Worm (Caenorhabditis elegans) whole organism, mixed stage, embryonic: ENCODE data around the gene srw-145.

ENCODE experiments used
- M03D4.4 ChIP-seq: sonication (generic microtip); optimal IDR thresholded peaks from 2 replicates; lab custom pipeline; 2017; ENCODE audit warnings: mild to moderate bottlenecking, missing genetic modification characterization, missing compliant biosample characterization
- bed-3 ChIP-seq: fragments of 200-800 bp; sonication (Bioruptor generic); optimal IDR thresholded peaks from 3 replicates; lab custom pipeline; 2018; ENCODE audit warnings: mild to moderate bottlenecking, missing genetic modification characterization, moderate library complexity, missing compliant biosample characterization
- ceh-39 ChIP-seq: fragments of 150-350 bp; optimal IDR thresholded peaks from 2 replicates; lab custom pipeline; 2014; ENCODE audit warnings: missing biosample characterization, missing genetic modification characterization
- ceh-43 ChIP-seq: fragments of 200-800 bp; sonication (Bioruptor generic); optimal IDR thresholded peaks from 2 replicates; lab custom pipeline; 2018; ENCODE audit warnings: mild to moderate bottlenecking, missing genetic modification characterization, moderate library complexity, missing compliant biosample characterization
- ces-1 ChIP-seq: fragments of 150-350 bp; optimal IDR thresholded peaks from 2 replicates; lab custom pipeline; 2014; ENCODE audit warnings: missing biosample characterization, missing genetic modification reagents, missing genetic modification characterization
- cnd-1 ChIP-seq: fragments of 200-800 bp; sonication (Bioruptor generic); optimal IDR thresholded peaks from 2 replicates; lab custom pipeline; 2018; ENCODE audit warnings: mild to moderate bottlenecking, missing genetic modification characterization, missing compliant biosample characterization
- drap-1 ChIP-seq: fragments of 200-800 bp; sonication (Bioruptor generic); optimal IDR thresholded peaks from 3 replicates; lab custom pipeline; 2018; ENCODE audit warnings: mild to moderate bottlenecking, missing genetic modification characterization, missing compliant biosample characterization
- elt-1 ChIP-seq: sonication (generic microtip); optimal IDR thresholded peaks from 2 replicates; lab custom pipeline; 2017; ENCODE audit warnings: missing genetic modification characterization, mild to moderate bottlenecking, missing compliant biosample characterization, antibody characterized with exemption, moderate library complexity, borderline replicate concordance; ENCODE audit not compliant: insufficient read depth
- elt-3 ChIP-seq: fragments of 150-350 bp; optimal IDR thresholded peaks from 2 replicates; lab custom pipeline; 2014; ENCODE audit warnings: missing biosample characterization, missing genetic modification characterization
- flh-1 ChIP-seq: fragments of 200-800 bp; sonication (Bioruptor generic); optimal IDR thresholded peaks from 2 replicates; lab custom pipeline; 2018; ENCODE audit warnings: mild to moderate bottlenecking, missing genetic modification characterization, moderate library complexity, missing compliant biosample characterization
- ham-2 ChIP-seq: fragments of 200-800 bp; sonication (Bioruptor generic); optimal IDR thresholded peaks from 2 replicates; lab custom pipeline; 2018; ENCODE audit warnings: mild to moderate bottlenecking, missing genetic modification characterization, missing compliant biosample characterization
- hlh-1 ChIP-seq: fragments of 150-350 bp; optimal IDR thresholded peaks from 2 replicates; lab custom pipeline; 2014; ENCODE audit warnings: missing biosample characterization, missing genetic modification reagents, missing genetic modification characterization
- lin-13 ChIP-seq: fragments of 150-350 bp; optimal IDR thresholded peaks from 2 replicates; lab custom pipeline; 2014; ENCODE audit warnings: missing biosample characterization, missing genetic modification characterization
- lin-32 ChIP-seq: fragments of 200-800 bp; sonication (Bioruptor generic); optimal IDR thresholded peaks from 2 replicates; lab custom pipeline; 2018; ENCODE audit warnings: mild to moderate bottlenecking, missing genetic modification characterization, missing compliant biosample characterization
- lsy-2 ChIP-seq: fragments of 150-350 bp; optimal IDR thresholded peaks from 2 replicates; lab custom pipeline; 2014; ENCODE audit warnings: missing biosample characterization, missing genetic modification characterization
- mab-5 ChIP-seq: fragments of 150-350 bp; optimal IDR thresholded peaks from 2 replicates; lab custom pipeline; 2014; ENCODE audit warnings: missing biosample characterization, missing genetic modification characterization
- mep-1 ChIP-seq: fragments of 150-350 bp; optimal IDR thresholded peaks from 2 replicates; lab custom pipeline; 2017; ENCODE audit warnings: missing biosample characterization, missing genetic modification reagents, missing genetic modification characterization, inconsistent platforms
- mls-2 ChIP-seq: sonication (generic microtip); optimal IDR thresholded peaks from 2 replicates; lab custom pipeline; 2016; ENCODE audit warnings: mild to moderate bottlenecking, missing genetic modification characterization, moderate library complexity, missing compliant biosample characterization
- nhr-12 ChIP-seq: fragments of 150-350 bp; optimal IDR thresholded peaks from 2 replicates; lab custom pipeline; 2014; ENCODE audit warnings: missing biosample characterization, missing genetic modification characterization
- nhr-2 ChIP-seq: fragments of 150-350 bp; optimal IDR thresholded peaks from 2 replicates; lab custom pipeline; 2014; ENCODE audit warnings: missing biosample characterization, missing genetic modification characterization
- nhr-237 ChIP-seq: fragments of 150-350 bp; optimal IDR thresholded peaks from 2 replicates; lab custom pipeline; 2014; ENCODE audit warnings: missing biosample characterization, missing genetic modification characterization
- nhr-28 ChIP-seq: fragments of 150-350 bp; optimal IDR thresholded peaks from 2 replicates; lab custom pipeline; 2014; ENCODE audit warnings: missing biosample characterization, missing genetic modification characterization
- nhr-76 ChIP-seq: sonication (generic microtip); optimal IDR thresholded peaks from 2 replicates; lab custom pipeline; 2017; ENCODE audit warnings: missing biosample characterization, missing genetic modification characterization
- pha-4 ChIP-seq: fragments of 150-350 bp; optimal IDR thresholded peaks from 2 replicates; lab custom pipeline; 2018; ENCODE audit warnings: missing biosample characterization, missing genetic modification reagents, missing genetic modification characterization
- snpc-4 ChIP-seq: fragments of 150-350 bp; optimal IDR thresholded peaks from 2 replicates; lab custom pipeline; 2014; ENCODE audit warnings: missing biosample characterization, missing genetic modification characterization
- sptf-1 ChIP-seq: sonication (generic microtip); optimal IDR thresholded peaks from 2 replicates; lab custom pipeline; 2017; ENCODE audit warnings: mild to moderate bottlenecking, missing genetic modification characterization, moderate library complexity, missing compliant biosample characterization
- unc-120 ChIP-seq: sonication (generic microtip); optimal IDR thresholded peaks from 2 replicates; lab custom pipeline; 2017; ENCODE audit warnings: missing genetic modification characterization, missing compliant biosample characterization; ENCODE audit not compliant: poor library complexity, severe bottlenecking
- unc-39 ChIP-seq: fragments of 150-350 bp; optimal IDR thresholded peaks from 2 replicates; lab custom pipeline; 2014; ENCODE audit warnings: missing biosample characterization, missing genetic modification characterization
- unc-62 ChIP-seq: fragments of 150-350 bp; optimal IDR thresholded peaks from 2 replicates; lab custom pipeline; 2014; ENCODE audit warnings: missing biosample characterization, missing genetic modification reagents, missing genetic modification characterization
- zip-8 ChIP-seq: fragments of 150-350 bp; optimal IDR thresholded peaks from 2 replicates; lab custom pipeline; 2014; ENCODE audit warnings: missing biosample characterization, missing genetic modification characterization
- ztf-11 ChIP-seq: fragments of 150-350 bp; optimal IDR thresholded peaks from 2 replicates; lab custom pipeline; 2014; ENCODE audit warnings: missing biosample characterization, missing genetic modification characterization

The srw-145 gene

ce11 chrV:13946385-13947019 lies 9.6 kb downstream of the srw-145 start, which contains the start of the genes srx-10 and clec-226:
TSS of gene srx-10 (minus strand) at chrV:13946485.
TSS of gene clec-226 (plus strand) at chrV:13946969.
- TF ChIP-seq unc-120 (no peak), sptf-1 (no peak), unc-39 (tag; lab: Kevin White, UChicago) (no peak), nhr-12 (tag; lab: Kevin White, UChicago) (no peak), cnd-1 (tag; lab: Kevin White, UChicago) (no peak)

ce11 chrV:13949010-13949409 lies 12.1 kb downstream of the srw-145 start, which contains the start of gene R10D12.6:
TSS of gene R10D12.6 (plus strand) at chrV:13949310.
- TF ChIP-seq flh-1 (GFP tag; lab: Kevin White, UChicago), result no peak
- TF ChIP-seq unc-120, result no peak
- no peak for TF ChIP-seq unc-62 (GFP tag; lab: Kevin White, UChicago)
- TF ChIP-seq nhr-12 (tag; lab: Kevin White, UChicago), result no peak
- no peak for TF ChIP-seq zip-8 (tag; lab: Kevin White, UChicago)
- TF ChIP-seq nhr-28 (tag; lab: Kevin White, UChicago), result no peak
- no peak for TF ChIP-seq ztf-11 (tag; lab: Kevin White, UChicago)
- no peak for TF ChIP-seq lin-32
- no peak for TF ChIP-seq pha-4
- no peak for TF ChIP-seq nhr-76 (tag; lab: Kevin White, UChicago)
- no peak for TF ChIP-seq unc-39 (tag; lab: Kevin White, UChicago)
- no peak for TF ChIP-seq mep-1 (tag; lab: Kevin White, UChicago)
- no peak for TF ChIP-seq nhr-237 (tag; lab: Kevin White, UChicago)
- TF ChIP-seq ceh-39 (tag; lab: Kevin White, UChicago), result no peak
- no peak for TF ChIP-seq snpc-4 (tag; lab: Kevin White, UChicago)

- TF ChIP-seq ceh-43 (GFP tag; lab: Kevin White, UChicago), result no peak
These were observed 12.8 kb downstream of the srw-145 start, which contains the start of gene R10D12.7 for ce11 chrV:13949752-13950151. TSS of gene R10D12.7 (plus strand) at chrV:13950052.

ce11 chrV:13953191-13953590 lies 16.2 kb downstream of the srw-145 start, which contains the start of gene R10D12.8:
TSS of gene R10D12.8 (minus strand) at chrV:13953291.
- TF ChIP-seq drap-1 (GFP tag; lab: Kevin White, UChicago) (no peak), ces-1 (no peak), M03D4.4 (tag; lab: Kevin White, UChicago) (no peak), unc-120 (no peak), elt-1 (tag; lab: Kevin White, UChicago) (peak; percentile 78), lin-13 (tag; lab: Kevin White, UChicago) (no peak), lin-32 (no peak), ceh-39 (tag; lab: Kevin White, UChicago) (no peak), mep-1 (tag; lab: Kevin White, UChicago) (no peak)
- TF ChIP-seq, all 35 proteins: peak for 1

ce11 chrV:13954056-13954455 lies 17.1 kb downstream of the srw-145 start, which contains the start of gene swt-6:
TSS of gene swt-6 (plus strand) at chrV:13954356.
- no peak for TF ChIP-seq cnd-1 (tag; lab: Kevin White, UChicago)
- TF ChIP-seq nhr-237 (tag; lab: Kevin White, UChicago), result no peak
- no peak for TF ChIP-seq nhr-2 (tag; lab: Kevin White, UChicago)
- TF ChIP-seq hlh-1 (tag; lab: Kevin White, UChicago), result no peak
- TF ChIP-seq mls-2 (tag; lab: Kevin White, UChicago), result no peak
- no peak for TF ChIP-seq mab-5

- no peak for TF ChIP-seq lsy-2
- no peak for TF ChIP-seq elt-3 (tag; lab: Kevin White, UChicago)
- TF ChIP-seq unc-62 (GFP tag; lab: Kevin White, UChicago), result no peak
- no peak for TF ChIP-seq nhr-12 (tag; lab: Kevin White, UChicago)
- TF ChIP-seq bed-3 (GFP tag; lab: Kevin White, UChicago), result no peak
- no peak for TF ChIP-seq sptf-1
- no peak for TF ChIP-seq ham-2 (GFP tag; lab: Kevin White, UChicago)
- TF ChIP-seq drap-1 (GFP tag; lab: Kevin White, UChicago), result no peak
- no peak for TF ChIP-seq zip-8 (tag; lab: Kevin White, UChicago)
These were observed 18.6 kb downstream of the srw-145 start for ce11 chrV:13955370-13956089.
